Worm (Caenorhabditis elegans) whole organism, late embryonic: ENCODE results near the gene hpl-2.

ENCODE experiments used
- gmeb-2 ChIP-seq: sonication (generic microtip); optimal IDR thresholded peaks from 2 replicates; lab custom pipeline; 2016; ENCODE audit warnings: missing genetic modification characterization, inconsistent platforms, missing compliant biosample characterization
- hlh-8 ChIP-seq: sonication (generic microtip); optimal IDR thresholded peaks from 2 replicates; lab custom pipeline; 2016; ENCODE audit warnings: missing genotype, missing genetic modification characterization, missing compliant biosample characterization

- TF ChIP-seq gmeb-2: no peak
- no peak for TF ChIP-seq hlh-8
These were observed 17.2 kb downstream of the hpl-2 start for ce11 chrIII:10738081-10738480.
